Worm (Caenorhabditis elegans): ENCODE data around the gene F32E10.8.

The F32E10.8 gene

DNA sequence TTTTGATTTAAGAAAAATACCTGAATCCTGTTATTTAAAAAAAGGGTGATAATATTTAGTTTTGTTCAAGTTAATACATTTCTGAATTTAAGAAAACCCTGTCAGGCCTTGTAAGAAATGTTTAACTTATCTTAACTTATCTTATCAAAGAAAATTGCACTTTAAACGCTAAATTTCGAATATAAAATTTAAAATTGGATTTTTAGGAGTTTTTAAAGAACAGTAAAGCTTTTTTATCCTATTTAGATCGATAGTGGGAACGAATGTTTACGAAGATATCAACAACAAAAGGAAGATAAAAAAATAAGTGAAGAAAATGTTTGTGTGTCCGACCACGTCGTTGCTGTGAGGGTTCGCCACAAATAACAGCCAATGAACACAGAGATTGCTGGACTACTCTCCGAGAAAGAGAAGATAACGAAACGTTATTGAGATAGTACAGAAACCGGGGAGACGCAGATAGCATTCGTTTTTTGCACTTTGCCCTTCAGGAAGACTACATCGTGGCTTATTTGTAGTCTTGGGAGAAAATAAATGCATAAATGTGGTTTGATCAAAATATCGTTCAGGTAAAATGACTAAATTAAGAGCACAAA is 14.4 kb upstream of the F32E10.8 start, which contains the start of gene dif-1 (continued):
- TF ChIP-seq rbr-2 (tag; optimal IDR thresholded peaks at IDR 0.05) = peak; percentile 9
- TF ChIP-seq zag-1 (tag; optimal IDR thresholded peaks at IDR 0.05) = no peak
- no peak for TF ChIP-seq tra-1 (GFP tag; IDR thresholded peaks at IDR 0.05)
- TF ChIP-seq ceh-32 (tag; optimal IDR thresholded peaks at IDR 0.05; ENCODE audit: poor library complexity) = no peak
- no peak for TF ChIP-seq daf-19 (GFP tag; conservative IDR thresholded peaks at IDR 0.05)
- TF ChIP-seq ZK546.5 (tag; optimal IDR thresholded peaks at IDR 0.05) = no peak
- TF ChIP-seq dmd-9 (GFP tag; IDR thresholded peaks at IDR 0.05) = no peak
- TF ChIP-seq php-3 (GFP tag; IDR thresholded peaks at IDR 0.05) = 0 out of 2 replicates have a peak, but pooled peaks have one; percentile 9
- TF ChIP-seq mxl-3 (GFP tag; optimal IDR thresholded peaks at IDR 0.05) = peak; percentile 44
- no peak for TF ChIP-seq ceh-44 (GFP tag; IDR thresholded peaks at IDR 0.05)
- peak; percentile 96 for TF ChIP-seq nhr-28 (tag; optimal IDR thresholded peaks at IDR 0.05)
- TF ChIP-seq lin-38 (GFP tag; IDR thresholded peaks at IDR 0.05) = peak; percentile 48
- no peak for TF ChIP-seq mdt-29 (GFP tag; IDR thresholded peaks at IDR 0.05)
- TF ChIP-seq saeg-2 (GFP tag; IDR thresholded peaks at IDR 0.05) = no peak
- TF ChIP-seq ces-1 (GFP tag; optimal IDR thresholded peaks at IDR 0.05) = no peak
- no peak for TF ChIP-seq unc-130 (GFP tag; optimal IDR thresholded peaks at IDR 0.05)
- TF ChIP-seq nhr-77 (tag; optimal IDR thresholded peaks at IDR 0.05) = peak; percentile 66
- TF ChIP-seq egl-43 (GFP tag; IDR thresholded peaks at IDR 0.05) = no peak
- TF ChIP-seq zfp-3 (GFP tag; conservative IDR thresholded peaks at IDR 0.05) = no peak
- no peak for TF ChIP-seq lin-29 (GFP tag; IDR thresholded peaks at IDR 0.05)
- TF ChIP-seq ceh-20 (GFP tag; IDR thresholded peaks at IDR 0.05) = no peak
- TF ChIP-seq pqm-1 (tag; optimal IDR thresholded peaks at IDR 0.05) = peak; percentile 58
- TF ChIP-seq fos-1 (tag; optimal IDR thresholded peaks at IDR 0.05) = no peak
- TF ChIP-seq ztf-7 (tag; optimal IDR thresholded peaks at IDR 0.05) = no peak
- TF ChIP-seq hlh-11 (tag; optimal IDR thresholded peaks at IDR 0.05) = peak; percentile 73
- no peak for TF ChIP-seq dpl-1 (GFP tag; optimal IDR thresholded peaks at IDR 0.05)
- peak; percentile 45 for TF ChIP-seq ama-1 (optimal IDR thresholded peaks at IDR 0.05)
- TF ChIP-seq F44E2.7 (GFP tag; IDR thresholded peaks at IDR 0.05) = no peak
- TF ChIP-seq ZK337.2 (GFP tag; IDR thresholded peaks at IDR 0.05) = no peak
- no peak for TF ChIP-seq nhr-25 (tag; optimal IDR thresholded peaks at IDR 0.05; ENCODE audit: borderline replicate concordance, insufficient read depth)
- TF ChIP-seq nhr-48 (tag; optimal IDR thresholded peaks at IDR 0.05) = peak; percentile 0
- peak; percentile 80 for TF ChIP-seq dve-1 (tag; optimal IDR thresholded peaks at IDR 0.05; ENCODE audit: insufficient read depth)
- TF ChIP-seq daf-16 (GFP tag; optimal IDR thresholded peaks at IDR 0.05) = peak in 1 of 2 experiments; percentile 78
- TF ChIP-seq daf-16 (tag; optimal IDR thresholded peaks at IDR 0.05) = peak; percentile 92
- TF ChIP-seq mes-2 (tag; optimal IDR thresholded peaks at IDR 0.05; ENCODE audit: poor library complexity, severe bottlenecking) = peak; percentile 52
- no peak for TF ChIP-seq nhr-6 (tag; optimal IDR thresholded peaks at IDR 0.05)
- no peak for TF ChIP-seq lir-3 (tag; optimal IDR thresholded peaks at IDR 0.05)
- TF ChIP-seq nhr-11 (tag; optimal IDR thresholded peaks at IDR 0.05) = peak; percentile 67
- TF ChIP-seq spr-3 (GFP tag; optimal IDR thresholded peaks at IDR 0.05) = no peak

DNA sequence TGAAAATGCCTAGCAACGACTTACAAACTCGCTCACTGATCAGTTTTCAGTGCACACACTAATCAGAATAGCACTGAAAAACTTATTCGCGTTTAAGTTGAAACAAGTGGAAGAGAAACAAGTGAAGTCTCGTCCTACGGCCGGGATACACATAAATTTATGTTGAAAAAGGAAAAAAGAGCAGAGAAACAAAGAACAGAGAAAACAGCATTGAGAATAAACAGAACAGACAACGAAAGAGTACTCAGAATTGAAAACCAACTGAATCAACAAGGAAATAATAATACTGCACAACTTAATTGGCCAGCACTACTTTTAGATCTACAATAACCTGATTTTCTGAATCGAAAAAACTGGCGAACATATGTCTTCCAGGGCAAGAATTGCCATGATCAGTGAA is 13.1 kb upstream of the F32E10.8 start, which contains the start of gene F49E8.6:
TSS of gene F49E8.6 (minus strand) at position 317 of the 400 bp plus-strand sequence.
- TF ChIP-seq lir-3 (tag; optimal IDR thresholded peaks at IDR 0.05) (no peak), aha-1 (tag) (peak; percentile 46), nhr-11 (tag; optimal IDR thresholded peaks at IDR 0.05) (peak; percentile 40), vab-7 (GFP tag; IDR thresholded peaks at IDR 0.05) (no peak)
